Fruit fly (Drosophila melanogaster): Measurements from ENCODE around the gene CG44325.
A peak's percentile ranks its signal among the peaks of the same experiment; 100 is the strongest.

CG44325 gene

dm6 chrX:9085726-9086125 lies 7.4 kb upstream of the CG44325 start, which contains the start of gene CG32708 (continued):
- TF ChIP-seq sna (GFP tag; IDR thresholded peaks at IDR 0.05; ENCODE audit: partially characterized antibody): peak; percentile 66
- no peak for TF ChIP-seq D19A (tag; optimal IDR thresholded peaks at IDR 0.05)
- no peak for TF ChIP-seq CG2199 (GFP tag; IDR thresholded peaks at IDR 0.05)
- no peak for TF ChIP-seq pho (GFP tag; optimal IDR thresholded peaks at IDR 0.05)
- no peak for TF ChIP-seq kah (GFP tag; optimal IDR thresholded peaks at IDR 0.05)
- no peak for TF ChIP-seq CG31441 (GFP tag; IDR thresholded peaks at IDR 0.05)
- TF ChIP-seq zfh2 (GFP tag; optimal IDR thresholded peaks at IDR 0.05): no peak
- no peak for TF ChIP-seq CG17568 (GFP tag; optimal IDR thresholded peaks at IDR 0.05)
- no peak for TF ChIP-seq CG30403 (GFP tag; optimal IDR thresholded peaks at IDR 0.05)
- TF ChIP-seq unpg (GFP tag; optimal IDR thresholded peaks at IDR 0.05): no peak
- no peak for TF ChIP-seq CG11247 (GFP tag; IDR thresholded peaks at IDR 0.05)
- TF ChIP-seq Meics (GFP tag; optimal IDR thresholded peaks at IDR 0.05): no peak
- TF ChIP-seq Hr51 (GFP tag; optimal IDR thresholded peaks at IDR 0.05): no peak
- no peak for TF ChIP-seq Dek (tag; optimal IDR thresholded peaks at IDR 0.05)
- TF ChIP-seq E2f2 (GFP tag; IDR thresholded peaks at IDR 0.05): no peak; the same call in none of the 2 replicates
- TF ChIP-seq BtbVII (GFP tag; optimal IDR thresholded peaks at IDR 0.05): no peak
- TF ChIP-seq lab (GFP tag; optimal IDR thresholded peaks at IDR 0.05): no peak
- no peak for TF ChIP-seq fru (optimal IDR thresholded peaks at IDR 0.05)
- TF ChIP-seq CG10959 (GFP tag; IDR thresholded peaks at IDR 0.05): no peak
- TF ChIP-seq CG42726 (GFP tag; IDR thresholded peaks at IDR 0.05; ENCODE audit: partially characterized antibody): peak; percentile 20; the same call in 1 of the 2 replicates
- TF ChIP-seq Ets65A (GFP tag): no peak
- TF ChIP-seq CG8388 (GFP tag; optimal IDR thresholded peaks at IDR 0.05): no peak
- TF ChIP-seq dpn (GFP tag; optimal IDR thresholded peaks at IDR 0.05): no peak
- no peak for TF ChIP-seq CG14050 (GFP tag; IDR thresholded peaks at IDR 0.05)
- TF ChIP-seq sug (tag; optimal IDR thresholded peaks at IDR 0.05): peak; percentile 2
- TF ChIP-seq CG10267 (tag; optimal IDR thresholded peaks at IDR 0.05): no peak
- TF ChIP-seq CG12942 (GFP tag; optimal IDR thresholded peaks at IDR 0.05): no peak
- no peak for TF ChIP-seq CG10979 (tag; optimal IDR thresholded peaks at IDR 0.05)
- TF ChIP-seq ac (GFP tag; optimal IDR thresholded peaks at IDR 0.05): no peak
- TF ChIP-seq Stat92E (GFP tag; optimal IDR thresholded peaks at IDR 0.05): no peak
- no peak for TF ChIP-seq tin (GFP tag; optimal IDR thresholded peaks at IDR 0.05)
- TF ChIP-seq CG15479 (GFP tag; optimal IDR thresholded peaks at IDR 0.05): no peak
- TF ChIP-seq aop (GFP tag; IDR thresholded peaks at IDR 0.05): no peak
- no peak for TF ChIP-seq Mes4 (GFP tag; optimal IDR thresholded peaks at IDR 0.05)
- TF ChIP-seq dati (GFP tag; IDR thresholded peaks at IDR 0.05): no peak
- TF ChIP-seq CG1832 (GFP tag; optimal IDR thresholded peaks at IDR 0.05): no peak
- TF ChIP-seq lmd (GFP tag; IDR thresholded peaks at IDR 0.05): no peak
- TF ChIP-seq CrebB (tag; optimal IDR thresholded peaks at IDR 0.05): no peak
- TF ChIP-seq odd (GFP tag; optimal IDR thresholded peaks at IDR 0.05): no peak
- TF ChIP-seq CG4282 (GFP tag; optimal IDR thresholded peaks at IDR 0.05): no peak
- no peak for TF ChIP-seq CG15073 (GFP tag; optimal IDR thresholded peaks at IDR 0.05)
- TF ChIP-seq pum (GFP tag; optimal IDR thresholded peaks at IDR 0.05): no peak
- no peak for TF ChIP-seq run (tag; optimal IDR thresholded peaks at IDR 0.05)
- no peak for TF ChIP-seq bcd (GFP tag; optimal IDR thresholded peaks at IDR 0.05)
- no peak for TF ChIP-seq CG9817 (tag; optimal IDR thresholded peaks at IDR 0.05)
- TF ChIP-seq CG17912 (GFP tag; optimal IDR thresholded peaks at IDR 0.05): no peak
- no peak for TF ChIP-seq ewg (GFP tag; optimal IDR thresholded peaks at IDR 0.05)
- TF ChIP-seq ci (GFP tag; IDR thresholded peaks at IDR 0.05): no peak
- no peak for TF ChIP-seq CG11723 (GFP tag; optimal IDR thresholded peaks at IDR 0.05)
- no peak for TF ChIP-seq Poxn (GFP tag; IDR thresholded peaks at IDR 0.05)
- peak; percentile 65 for TF ChIP-seq MBD-R2 (GFP tag; IDR thresholded peaks at IDR 0.05)
- TF ChIP-seq her (GFP tag; optimal IDR thresholded peaks at IDR 0.05): no peak

Data from whole organism, embryonic.